Worm (Caenorhabditis elegans): ENCODE data around the gene snai-1.

snai-1 gene

DNA sequence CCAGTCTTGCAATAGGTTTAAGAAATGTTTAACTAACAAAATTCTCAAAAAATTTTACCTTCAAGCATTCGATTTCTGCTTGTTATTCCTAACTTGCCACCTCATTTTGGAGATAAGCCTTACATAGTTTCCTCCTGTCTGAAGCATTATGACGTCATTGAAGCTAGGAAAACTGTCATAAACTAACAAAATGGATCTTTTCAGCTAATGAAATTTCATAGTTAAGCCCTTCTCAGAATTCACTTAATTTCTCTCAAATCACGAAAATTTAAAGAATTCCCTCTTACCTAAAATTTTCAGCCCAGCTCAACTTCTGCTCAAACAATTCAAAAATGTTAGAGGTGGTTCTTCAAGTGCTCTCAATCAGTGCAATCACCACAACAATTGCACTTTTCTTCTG is 6.3 kb downstream of the snai-1 start, which contains the start of gene swt-1:
Gene swt-1 (plus strand): TSS at position 301 of the 400 bp plus-strand sequence.
- no peak for TF ChIP-seq dao-5 (tag; optimal IDR thresholded peaks at IDR 0.05)
- no peak for TF ChIP-seq W03F9.2 (tag; optimal IDR thresholded peaks at IDR 0.05)
- TF ChIP-seq him-1 (tag; optimal IDR thresholded peaks at IDR 0.05) = no peak

DNA sequence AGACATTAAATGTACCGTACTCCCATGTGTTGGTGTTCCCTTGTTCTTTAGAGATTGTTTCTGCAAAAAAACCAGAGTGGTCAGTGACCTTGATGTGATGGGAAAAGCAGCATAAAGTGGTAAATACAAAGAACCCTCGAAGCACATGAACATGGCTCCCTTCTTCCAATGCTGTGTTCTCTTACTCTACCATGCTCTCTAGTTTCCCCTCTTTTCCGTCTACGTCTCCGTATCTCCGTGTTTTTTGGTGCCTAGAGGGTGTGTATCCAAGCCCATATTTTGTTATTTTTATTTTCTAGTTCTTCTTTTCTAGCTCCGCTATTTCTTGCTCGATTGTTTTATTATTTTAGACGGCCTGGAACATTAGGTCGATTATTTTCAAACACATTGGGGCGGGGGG is 6.9 kb downstream of the snai-1 start:
- TF ChIP-seq dao-5 (tag; optimal IDR thresholded peaks at IDR 0.05) (no peak), him-1 (tag; optimal IDR thresholded peaks at IDR 0.05) (no peak), W03F9.2 (tag; optimal IDR thresholded peaks at IDR 0.05) (no peak)

DNA sequence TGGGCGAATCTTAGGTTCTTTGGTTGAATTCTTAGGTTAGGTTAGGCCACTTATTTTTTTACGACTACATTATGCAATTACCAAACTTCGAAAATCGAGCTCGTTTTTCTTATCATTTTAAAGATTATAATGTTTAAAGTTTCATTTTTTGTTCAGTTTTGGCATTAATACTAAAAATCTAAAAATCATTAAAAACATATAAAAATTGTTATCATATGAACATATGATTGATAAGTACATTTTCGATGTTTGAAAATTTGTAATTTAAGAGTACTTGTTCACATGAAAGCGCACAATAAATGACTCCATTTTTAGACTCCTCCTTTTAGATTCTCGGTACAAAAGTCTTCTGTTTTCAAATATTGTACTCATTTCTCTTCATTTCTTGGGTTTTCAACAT is 8.4 kb downstream of the snai-1 start:
- TF ChIP-seq him-1 (tag; optimal IDR thresholded peaks at IDR 0.05) (no peak), dao-5 (tag; optimal IDR thresholded peaks at IDR 0.05) (no peak), W03F9.2 (tag; optimal IDR thresholded peaks at IDR 0.05) (no peak)

DNA sequence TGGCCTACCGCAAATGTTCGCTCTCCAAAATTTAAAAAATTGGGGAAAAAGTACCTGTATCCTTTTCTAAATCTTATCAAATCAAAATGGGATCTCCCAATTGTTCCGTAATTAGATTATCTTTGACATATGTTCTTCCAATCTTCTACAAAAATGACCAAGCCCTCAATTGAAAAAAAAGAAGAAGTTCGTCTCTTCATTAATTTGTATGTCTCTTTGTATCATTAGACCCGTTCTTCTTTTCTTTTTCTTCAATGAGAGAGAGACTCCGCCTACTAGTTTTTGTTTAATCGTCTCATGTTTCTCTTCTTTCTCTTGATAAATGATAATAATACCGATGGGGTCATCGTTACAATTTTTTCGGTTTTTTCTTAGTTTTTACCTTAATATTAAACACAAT is 10.3 kb downstream of the snai-1 start:
- no peak for TF ChIP-seq dao-5 (tag; optimal IDR thresholded peaks at IDR 0.05)
- TF ChIP-seq him-1 (tag; optimal IDR thresholded peaks at IDR 0.05) = no peak
- TF ChIP-seq W03F9.2 (tag; optimal IDR thresholded peaks at IDR 0.05) = no peak

DNA sequence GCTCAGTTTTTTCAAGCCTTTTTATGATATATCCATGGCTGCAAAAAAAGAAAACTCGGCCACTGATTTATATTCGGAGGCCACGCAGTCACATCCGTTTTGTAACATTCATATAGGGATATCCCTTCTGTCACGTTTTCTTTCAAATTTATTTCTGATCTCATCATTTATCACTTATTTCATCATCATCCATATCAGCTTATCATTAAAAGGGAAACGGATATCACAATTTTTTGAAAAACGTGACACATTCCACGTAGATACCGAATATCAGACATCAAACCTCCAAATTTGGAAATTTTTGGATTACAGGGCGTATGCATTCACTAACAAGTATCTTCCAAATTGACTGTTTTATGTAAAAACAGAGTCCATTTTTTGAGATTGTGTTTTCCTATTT is 10.8 kb downstream of the snai-1 start:
- TF ChIP-seq W03F9.2 (tag; optimal IDR thresholded peaks at IDR 0.05) (no peak), dao-5 (tag; optimal IDR thresholded peaks at IDR 0.05) (no peak), him-1 (tag; optimal IDR thresholded peaks at IDR 0.05) (no peak)

DNA sequence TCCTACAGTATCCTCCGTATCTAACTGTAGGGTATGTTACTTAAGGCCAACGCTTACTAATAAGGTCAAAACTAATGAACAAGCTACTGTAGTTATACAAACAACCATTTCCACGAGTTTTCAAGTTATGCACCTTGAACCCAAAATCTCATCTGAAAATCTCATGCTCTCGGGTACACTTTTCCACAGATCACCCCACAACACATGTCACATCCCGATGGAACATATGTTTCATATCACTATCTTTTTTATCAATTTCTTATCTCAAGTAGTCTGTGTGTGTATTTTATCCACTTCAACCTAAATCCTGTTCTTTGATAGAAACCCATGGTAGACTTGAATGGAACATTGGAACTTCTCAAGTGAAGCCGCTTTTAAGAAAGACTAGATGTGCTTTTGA is 13.2 kb downstream of the snai-1 start:
- TF ChIP-seq W03F9.2 (tag; optimal IDR thresholded peaks at IDR 0.05) (no peak), dao-5 (tag; optimal IDR thresholded peaks at IDR 0.05) (no peak), him-1 (tag; optimal IDR thresholded peaks at IDR 0.05) (no peak)

DNA sequence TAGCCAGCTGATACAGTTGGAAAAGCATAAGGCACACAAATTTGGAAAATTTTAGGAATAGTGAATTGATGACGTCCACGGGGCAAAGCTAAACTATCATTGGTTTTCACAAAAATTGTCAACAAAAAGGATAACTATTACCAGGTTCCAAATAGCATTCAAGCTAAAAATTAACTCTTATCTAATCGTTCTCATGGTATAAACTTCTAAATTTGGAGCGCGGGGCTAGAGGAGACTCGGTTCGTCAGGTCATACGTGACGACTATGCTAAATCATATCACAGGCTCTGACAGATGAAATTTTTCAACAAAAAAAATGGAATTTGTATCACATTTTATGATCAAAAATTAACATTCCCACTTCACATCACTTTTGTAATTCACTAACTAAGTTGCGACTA is 14.3 kb downstream of the snai-1 start:
- TF ChIP-seq W03F9.2 (tag; optimal IDR thresholded peaks at IDR 0.05) (no peak), dao-5 (tag; optimal IDR thresholded peaks at IDR 0.05) (no peak), him-1 (tag; optimal IDR thresholded peaks at IDR 0.05) (no peak)

DNA sequence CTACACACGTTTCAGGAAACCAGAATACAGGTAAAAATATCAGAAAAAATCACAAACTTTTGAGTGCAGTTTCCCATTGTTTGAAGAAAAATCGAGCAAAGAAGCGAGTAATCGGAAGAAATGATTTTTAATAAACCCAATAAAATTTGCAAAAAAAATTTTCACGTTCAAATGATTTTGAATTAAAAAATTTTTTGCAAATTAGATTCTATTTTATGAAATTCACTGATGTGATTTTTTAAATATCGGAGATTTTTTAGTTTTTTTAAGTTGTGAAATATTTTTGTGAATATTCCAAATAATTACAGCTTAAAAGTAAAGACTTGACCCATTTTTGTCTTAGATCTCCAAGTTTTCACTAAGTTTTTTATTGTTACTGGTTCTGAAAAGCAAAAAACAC is 15.3 kb downstream of the snai-1 start, which contains the start of gene pnp-1:
Gene pnp-1 (minus strand): TSS at position 101 of the 400 bp plus-strand sequence.
- TF ChIP-seq dao-5 (tag; optimal IDR thresholded peaks at IDR 0.05) (no peak), him-1 (tag; optimal IDR thresholded peaks at IDR 0.05) (no peak), W03F9.2 (tag; optimal IDR thresholded peaks at IDR 0.05) (no peak)

DNA sequence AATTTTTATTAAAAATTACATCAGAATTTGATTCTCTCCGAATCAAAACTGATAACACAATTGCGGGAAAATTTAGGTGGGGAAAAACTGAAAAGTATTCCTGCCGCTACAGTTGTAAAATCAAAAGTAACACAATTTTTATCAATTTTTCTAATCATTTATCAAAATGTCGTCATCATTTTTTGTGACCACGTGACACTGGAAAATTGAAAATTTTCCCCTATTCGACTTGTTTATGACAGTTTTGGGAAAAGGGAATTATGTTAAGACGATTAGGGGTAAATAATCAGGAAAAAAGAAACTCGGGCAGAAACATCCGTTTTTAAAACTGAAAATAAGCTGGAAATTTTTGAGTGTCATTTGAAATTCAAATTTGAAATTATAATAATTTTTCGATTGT is 16.7 kb downstream of the snai-1 start:
- TF ChIP-seq him-1 (tag; optimal IDR thresholded peaks at IDR 0.05) = no peak
- peak; percentile 27 for TF ChIP-seq W03F9.2 (tag; optimal IDR thresholded peaks at IDR 0.05)
- no peak for TF ChIP-seq dao-5 (tag; optimal IDR thresholded peaks at IDR 0.05)

DNA sequence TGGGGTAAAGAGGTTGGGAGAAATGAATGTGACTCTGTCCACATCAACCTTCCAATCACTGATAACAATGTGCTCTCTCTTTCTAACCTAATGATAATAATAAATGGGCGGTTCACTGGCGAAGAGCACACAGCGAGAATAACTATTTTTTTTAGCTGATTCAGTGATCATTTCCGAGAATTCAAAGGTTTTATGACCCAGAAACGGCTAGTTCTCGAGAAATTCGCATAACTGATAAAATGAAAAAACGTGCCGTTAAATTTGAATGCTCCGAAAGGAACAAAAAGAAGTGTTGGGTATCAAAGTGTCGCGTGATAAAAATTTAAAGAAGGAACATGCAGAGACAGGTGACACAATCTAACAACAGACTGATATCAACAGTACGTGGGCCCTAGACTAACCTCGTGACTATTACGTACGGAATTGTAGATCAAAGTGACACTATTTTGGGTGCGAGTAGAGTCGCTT is 17.7 kb downstream of the snai-1 start:
- no peak for TF ChIP-seq dao-5 (tag; optimal IDR thresholded peaks at IDR 0.05)
- TF ChIP-seq him-1 (tag; optimal IDR thresholded peaks at IDR 0.05) = no peak
- no peak for TF ChIP-seq W03F9.2 (tag; optimal IDR thresholded peaks at IDR 0.05)

DNA sequence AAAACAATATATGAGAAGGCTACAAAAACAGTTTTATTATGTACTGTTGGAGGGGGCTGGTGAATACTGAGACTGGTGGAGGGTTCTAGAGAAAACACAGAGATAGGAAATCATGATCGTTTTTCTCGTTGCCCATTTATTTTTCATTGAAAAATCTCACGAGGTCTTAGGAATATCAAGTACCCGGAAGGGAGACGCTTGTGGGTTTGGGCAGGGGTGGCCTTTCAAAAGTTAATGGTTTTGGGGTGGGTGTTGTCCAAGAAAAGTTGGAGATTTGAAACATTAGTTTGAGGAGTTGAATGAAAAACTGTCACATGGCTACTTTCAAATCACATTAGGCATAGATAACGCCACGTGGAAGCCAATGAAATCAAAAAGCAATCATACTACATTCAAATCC is 18.8 kb downstream of the snai-1 start:
- no peak for TF ChIP-seq W03F9.2 (tag; optimal IDR thresholded peaks at IDR 0.05)

DNA sequence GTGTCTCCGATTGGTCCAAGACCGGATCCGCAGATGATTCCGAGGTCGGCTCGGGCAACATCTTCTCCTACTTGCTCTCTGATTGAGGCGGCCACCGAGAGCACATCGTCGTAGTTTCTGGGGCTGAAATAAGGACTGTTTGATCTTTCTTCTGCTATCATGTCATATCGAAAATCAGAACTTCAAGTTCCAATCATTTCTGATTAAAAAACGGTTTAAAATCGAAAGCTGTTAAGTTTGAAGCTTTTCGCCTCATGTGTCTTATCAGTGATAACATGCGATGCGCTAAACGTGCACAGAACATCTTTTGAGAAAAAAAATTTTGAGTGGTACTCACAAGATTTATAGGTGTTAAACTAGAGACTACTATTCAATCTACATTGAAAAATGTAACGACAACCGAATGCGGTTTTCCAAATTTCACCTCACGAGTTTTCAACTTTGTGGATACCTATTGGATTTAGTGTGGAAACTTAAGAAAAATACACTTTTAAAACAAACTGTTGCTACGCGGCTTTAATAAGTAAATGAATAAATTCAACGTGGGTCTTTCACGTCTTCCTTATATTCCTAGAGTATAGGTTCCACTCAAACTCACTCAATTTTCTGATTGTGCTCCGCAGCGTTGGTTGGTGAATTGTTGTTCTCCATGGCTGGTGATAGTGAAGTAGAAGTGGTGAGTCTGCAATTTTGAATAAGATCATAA is 19.4 kb downstream of the snai-1 start:
- no peak for TF ChIP-seq dao-5 (tag; optimal IDR thresholded peaks at IDR 0.05)
- TF ChIP-seq him-1 (tag; optimal IDR thresholded peaks at IDR 0.05) = no peak
- no peak for TF ChIP-seq W03F9.2 (tag; optimal IDR thresholded peaks at IDR 0.05)

DNA sequence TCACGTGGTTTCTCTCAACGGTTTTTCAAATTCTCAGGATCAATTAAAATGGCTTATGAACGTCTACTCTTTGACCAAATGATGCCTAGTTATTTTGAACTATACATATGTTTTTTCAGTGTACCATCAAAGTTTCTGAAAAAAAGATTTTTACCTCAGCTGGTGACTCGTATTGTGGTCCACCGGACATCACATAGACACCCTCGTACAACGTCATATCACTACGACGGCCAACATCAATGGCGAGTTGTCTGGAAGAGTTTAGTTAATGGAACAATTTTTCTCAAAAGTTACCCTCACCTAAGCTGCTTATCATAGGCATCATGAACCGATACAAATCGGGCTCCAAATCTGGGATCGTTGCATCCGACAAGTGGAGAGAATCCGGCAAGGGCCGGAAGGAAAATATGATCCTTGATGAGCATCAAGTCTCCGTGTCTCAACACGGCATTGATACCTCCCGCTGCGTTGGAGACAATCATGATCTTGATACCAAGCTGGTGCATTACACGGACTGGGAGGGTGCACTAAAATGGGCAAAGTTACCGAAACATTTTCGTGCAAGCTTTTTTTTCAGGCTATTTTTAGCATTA is 20.3 kb downstream of the snai-1 start:
- TF ChIP-seq him-1 (tag; optimal IDR thresholded peaks at IDR 0.05) (no peak), W03F9.2 (tag; optimal IDR thresholded peaks at IDR 0.05) (no peak), dao-5 (tag; optimal IDR thresholded peaks at IDR 0.05) (no peak)

DNA sequence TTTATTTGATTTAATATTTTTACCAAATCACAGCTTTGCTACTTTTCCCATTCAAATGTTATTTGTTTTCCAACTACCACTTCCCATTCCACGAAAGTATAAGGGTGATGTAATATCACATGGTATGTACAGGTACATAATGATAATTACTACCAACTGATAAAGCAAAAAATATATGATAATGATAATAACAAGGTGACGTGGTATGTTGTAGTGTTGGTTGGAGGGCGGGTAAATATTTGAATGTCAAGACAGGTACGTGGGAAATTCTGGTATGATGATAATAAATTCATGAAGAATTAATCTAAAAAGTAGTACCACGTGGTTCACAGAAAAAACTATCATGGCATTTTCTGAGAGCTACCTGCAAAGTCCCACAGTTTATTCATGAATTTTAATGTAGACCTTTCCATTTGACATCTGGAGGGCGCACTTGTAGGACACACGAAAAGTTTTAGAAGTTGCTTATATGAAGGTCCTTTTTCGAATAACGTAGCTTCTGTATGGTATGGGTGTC is 21.6 kb downstream of the snai-1 start:
- TF ChIP-seq dao-5 (tag; optimal IDR thresholded peaks at IDR 0.05) (no peak), him-1 (tag; optimal IDR thresholded peaks at IDR 0.05) (no peak)

DNA sequence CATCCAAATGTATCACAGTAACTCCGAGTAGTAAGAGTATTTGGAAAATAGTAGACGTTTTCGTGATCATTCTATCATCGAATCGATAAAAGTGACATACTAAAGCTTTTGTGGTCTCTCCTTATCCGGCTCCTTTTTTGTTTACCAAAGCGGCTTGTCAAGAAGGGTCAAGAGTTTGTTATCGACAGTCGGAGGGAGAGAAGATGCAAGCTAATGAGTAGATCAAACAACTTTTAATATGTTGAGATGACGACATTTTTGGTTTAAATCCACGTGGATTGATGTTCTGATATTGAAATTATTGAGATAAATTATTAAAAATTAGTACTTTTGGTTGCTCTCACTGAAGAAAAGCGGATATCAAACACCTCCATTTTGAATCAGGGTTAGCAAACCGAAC is 22.2 kb downstream of the snai-1 start, which contains the start of gene T21D12.7:
Gene T21D12.7 (minus strand): TSS at position 101 of the 400 bp plus-strand sequence.
- TF ChIP-seq W03F9.2 (tag; optimal IDR thresholded peaks at IDR 0.05) (no peak), dao-5 (tag; optimal IDR thresholded peaks at IDR 0.05) (no peak), him-1 (tag; optimal IDR thresholded peaks at IDR 0.05) (no peak)
